Worm (Caenorhabditis elegans) whole organism, L4 larva: ENCODE data around the gene abts-2.

Experiments used
- F10B5.3 ChIP-seq: sonication (generic microtip); optimal IDR thresholded peaks from 2 replicates; lab custom pipeline; 2016; ENCODE audit warnings: mild to moderate bottlenecking, missing genetic modification characterization, missing compliant biosample characterization
- F26F4.8 ChIP-seq: fragments of 200-800 bp; sonication (Bioruptor generic); conservative IDR thresholded peaks from 2 replicates; pipeline ENCODE4 v1.3.6; 2022; ENCODE audit warnings: missing genetic modification characterization, missing compliant biosample characterization
- T20F7.1 ChIP-seq: fragments of 200-800 bp; sonication (Bioruptor generic); optimal IDR thresholded peaks from 2 replicates; lab custom pipeline; 2018; ENCODE audit warnings: mild to moderate bottlenecking, missing genetic modification characterization, missing compliant biosample characterization
- ZK337.2 ChIP-seq: fragments of 200-800 bp; sonication (Bioruptor generic); IDR thresholded peaks from 2 replicates; pipeline ENCODE4 v1.3.6; 2022; ENCODE audit warnings: missing genetic modification reagents, missing genetic modification characterization, missing compliant biosample characterization
- ZK546.5 ChIP-seq, 2 experiments: sonication (generic microtip); optimal IDR thresholded peaks; 2 replicates each; lab custom pipeline; 2017; ENCODE audit warnings: missing biosample characterization in 2 of 2, missing genetic modification characterization in 2 of 2
- aha-1 ChIP-seq: fragments of 150-350 bp; peaks from one replicate; lab custom pipeline; 2014; ENCODE audit warnings: missing biosample characterization, missing genetic modification characterization
- ama-1 ChIP-seq: fragments of 150-350 bp; optimal IDR thresholded peaks from 2 replicates; lab custom pipeline; 2014; ENCODE audit warnings: inconsistent platforms, mixed read lengths
- attf-4 ChIP-seq: sonication (generic microtip); optimal IDR thresholded peaks from 3 replicates; lab custom pipeline; 2017; ENCODE audit warnings: missing biosample characterization, missing genetic modification characterization
- ceh-32 ChIP-seq: sonication (generic microtip); optimal IDR thresholded peaks from 2 replicates; lab custom pipeline; 2016; ENCODE audit warnings: mild to moderate bottlenecking, missing genetic modification characterization, missing compliant biosample characterization; ENCODE audit not compliant: poor library complexity
- ceh-44 ChIP-seq: fragments of 200-800 bp; sonication (Bioruptor generic); IDR thresholded peaks from 2 replicates; pipeline ENCODE4 v1.3.6; 2022; ENCODE audit warnings: missing genetic modification reagents, missing genetic modification characterization, missing compliant biosample characterization
- ceh-82 ChIP-seq: sonication (generic microtip); optimal IDR thresholded peaks from 2 replicates; lab custom pipeline; 2017; ENCODE audit warnings: missing biosample characterization, missing genetic modification characterization
- cey-2 ChIP-seq: sonication (generic microtip); optimal IDR thresholded peaks from 3 replicates; lab custom pipeline; 2017; ENCODE audit warnings: missing genetic modification characterization, mild to moderate bottlenecking, missing compliant biosample characterization, antibody characterized with exemption, borderline replicate concordance; ENCODE audit not compliant: insufficient read depth
- daf-12 ChIP-seq: fragments of 150-350 bp; optimal IDR thresholded peaks from 2 replicates; lab custom pipeline; 2014; ENCODE audit warnings: missing biosample characterization, missing genetic modification reagents, missing genetic modification characterization
- daf-16 ChIP-seq, 3 experiments: sonication (generic microtip); optimal IDR thresholded peaks; 2 replicates each; lab custom pipeline; 2016 to 2017; ENCODE audit warnings: missing genetic modification characterization in 3 of 3, missing genetic modification reagents in 3 of 3, mild to moderate bottlenecking in 2 of 3, missing compliant biosample characterization in 2 of 3, missing biosample characterization in 1 of 3, moderate library complexity in 1 of 3
- daf-8 ChIP-seq: fragments of 200-800 bp; sonication (Bioruptor generic); IDR thresholded peaks from 2 replicates; pipeline ENCODE4 v1.3.6; 2022; ENCODE audit warnings: missing genetic modification characterization, missing compliant biosample characterization
- duxl-1 ChIP-seq: sonication (generic microtip); optimal IDR thresholded peaks from 2 replicates; lab custom pipeline; 2016; ENCODE audit warnings: mild to moderate bottlenecking, missing genetic modification characterization, moderate library complexity, missing compliant biosample characterization; ENCODE audit not compliant: poor library complexity
- dve-1 ChIP-seq: sonication (generic microtip); optimal IDR thresholded peaks from 2 replicates; lab custom pipeline; 2017; ENCODE audit warnings: antibody characterized with exemption, mild to moderate bottlenecking, missing genetic modification characterization, missing compliant biosample characterization; ENCODE audit not compliant: insufficient read depth
- fkh-10 ChIP-seq: fragments of 150-350 bp; optimal IDR thresholded peaks from 2 replicates; lab custom pipeline; 2014; ENCODE audit warnings: missing biosample characterization, missing genetic modification reagents, missing genetic modification characterization
- hmg-1.1 ChIP-seq: fragments of 200-800 bp; sonication (Bioruptor generic); IDR thresholded peaks from 2 replicates; pipeline ENCODE4 v1.3.6; 2022; ENCODE audit warnings: missing genetic modification reagents, missing genetic modification characterization, missing compliant biosample characterization
- jun-1 ChIP-seq: fragments of 150-350 bp; optimal IDR thresholded peaks from 2 replicates; lab custom pipeline; 2014; ENCODE audit warnings: missing biosample characterization, missing genetic modification reagents, missing genetic modification characterization
- lin-1 ChIP-seq: fragments of 200-800 bp; sonication (Bioruptor generic); IDR thresholded peaks from 2 replicates; pipeline ENCODE4 v1.3.6; 2022; ENCODE audit warnings: missing genetic modification reagents, missing genetic modification characterization, missing compliant biosample characterization
- lin-13 ChIP-seq: fragments of 150-350 bp; optimal IDR thresholded peaks from 2 replicates; lab custom pipeline; 2014; ENCODE audit warnings: missing biosample characterization, missing genetic modification reagents, missing genetic modification characterization
- lin-15B ChIP-seq: fragments of 150-350 bp; sonication (generic microtip); optimal IDR thresholded peaks from 3 replicates; lab custom pipeline; 2014; ENCODE audit warnings: missing biosample characterization, missing genetic modification characterization
- lin-38 ChIP-seq: fragments of 200-800 bp; sonication (Bioruptor generic); IDR thresholded peaks from 2 replicates; pipeline ENCODE4 v1.3.6; 2022; ENCODE audit warnings: missing genetic modification reagents, missing genetic modification characterization, missing compliant biosample characterization
- lsy-2 ChIP-seq, 2 experiments: fragments of 150-350 bp in 1 of 2; sonication (generic microtip) in 1 of 2; optimal IDR thresholded peaks; 2 replicates each; lab custom pipeline; 2014 to 2017; ENCODE audit warnings: missing biosample characterization in 2 of 2, missing genetic modification characterization in 2 of 2
- mep-1 ChIP-seq: fragments of 150-350 bp; sonication (generic microtip); optimal IDR thresholded peaks from 3 replicates; lab custom pipeline; 2014; ENCODE audit warnings: missing biosample characterization, missing genetic modification characterization
- mxl-2 ChIP-seq: fragments of 200-800 bp; sonication (Bioruptor generic); conservative IDR thresholded peaks from 2 replicates; pipeline ENCODE4 v1.3.6; 2022; ENCODE audit warnings: missing genetic modification reagents, missing genetic modification characterization, missing compliant biosample characterization
- nhr-111 ChIP-seq: fragments of 200-800 bp; sonication (Bioruptor generic); optimal IDR thresholded peaks from 2 replicates; lab custom pipeline; 2018; ENCODE audit warnings: mild to moderate bottlenecking, missing genetic modification characterization, missing compliant biosample characterization
- nhr-25 ChIP-seq: sonication (generic microtip); optimal IDR thresholded peaks from 2 replicates; lab custom pipeline; 2017; ENCODE audit warnings: missing genetic modification characterization, mild to moderate bottlenecking, missing compliant biosample characterization, antibody characterized with exemption, moderate library complexity, borderline replicate concordance; ENCODE audit not compliant: insufficient read depth
- nhr-41 ChIP-seq: fragments of 200-800 bp; sonication (Bioruptor generic); IDR thresholded peaks from 2 replicates; pipeline ENCODE4 v1.3.6; 2022; ENCODE audit warnings: missing genetic modification reagents, missing genetic modification characterization, missing compliant biosample characterization
- nhr-48 ChIP-seq: sonication (generic microtip); optimal IDR thresholded peaks from 2 replicates; lab custom pipeline; 2016; ENCODE audit warnings: mild to moderate bottlenecking, missing genetic modification characterization, missing compliant biosample characterization
- nhr-6 ChIP-seq: fragments of 150-350 bp; optimal IDR thresholded peaks from 2 replicates; lab custom pipeline; 2014; ENCODE audit warnings: missing biosample characterization, missing genetic modification characterization
- nhr-76 ChIP-seq: fragments of 150-350 bp; optimal IDR thresholded peaks from 2 replicates; lab custom pipeline; 2014; ENCODE audit warnings: missing biosample characterization, missing genetic modification characterization
- saeg-2 ChIP-seq: fragments of 200-800 bp; sonication (Bioruptor generic); IDR thresholded peaks from 2 replicates; pipeline ENCODE4 v1.3.6; 2022; ENCODE audit warnings: missing genetic modification reagents, missing genetic modification characterization, missing compliant biosample characterization
- skn-1 ChIP-seq: fragments of 150-350 bp; optimal IDR thresholded peaks from 2 replicates; lab custom pipeline; 2014; ENCODE audit warnings: missing biosample characterization, missing genetic modification characterization
- snpc-4 ChIP-seq: fragments of 150-350 bp; optimal IDR thresholded peaks from 2 replicates; lab custom pipeline; 2014; ENCODE audit warnings: missing biosample characterization, missing genetic modification characterization
- spr-3 ChIP-seq: fragments of 200-800 bp; sonication (Bioruptor generic); optimal IDR thresholded peaks from 2 replicates; lab custom pipeline; 2018; ENCODE audit warnings: mild to moderate bottlenecking, missing genetic modification characterization, missing compliant biosample characterization
- tag-97 ChIP-seq: fragments of 200-800 bp; sonication (Bioruptor generic); IDR thresholded peaks from 2 replicates; pipeline ENCODE4 v1.3.6; 2022; ENCODE audit warnings: missing genetic modification characterization, missing compliant biosample characterization
- unc-62 ChIP-seq, 3 experiments: fragments of 150-350 bp in 1 of 3; sonication (generic microtip); optimal IDR thresholded peaks in 2 of 3; peaks in 1 of 3; 1 replicate in 1 of 3; 2 replicates in 2 of 3; lab custom pipeline; 2014 to 2017; ENCODE audit warnings: missing biosample characterization in 3 of 3, missing genetic modification characterization in 3 of 3, missing genetic modification reagents in 3 of 3, missing genotype in 1 of 3
- zfp-3 ChIP-seq: fragments of 200-800 bp; sonication (Bioruptor generic); conservative IDR thresholded peaks from 2 replicates; pipeline ENCODE4 v1.3.6; 2022; ENCODE audit warnings: missing genetic modification reagents, missing genetic modification characterization, missing compliant biosample characterization

Gene abts-2

DNA sequence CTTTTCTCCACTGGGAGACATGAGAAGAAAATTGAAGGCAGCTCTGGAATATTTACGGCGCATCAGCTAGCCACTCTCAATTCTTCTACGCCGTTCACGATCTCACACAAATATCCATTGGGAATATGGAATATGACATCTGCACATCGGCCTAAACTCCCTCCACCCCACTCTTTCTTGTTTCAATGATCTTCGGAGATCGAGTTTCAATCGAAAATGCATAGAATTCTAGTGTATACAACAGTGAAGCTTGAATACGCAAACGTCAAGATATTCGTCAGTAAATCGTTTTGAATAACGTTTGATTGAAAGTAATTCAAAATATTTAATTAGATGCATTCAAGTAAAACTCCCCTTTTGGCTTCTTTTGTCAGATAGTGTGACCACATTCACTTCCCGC lies 33.7 kb upstream of the abts-2 start:
- TF ChIP-seq ceh-44 (GFP tag; lab: Robert Waterston, UW) (no peak), nhr-6 (tag; lab: Kevin White, UChicago) (no peak), spr-3 (GFP tag; lab: Kevin White, UChicago) (no peak), lin-1 (GFP tag; lab: Robert Waterston, UW) (no peak), snpc-4 (no peak), ZK546.5 (tag; optimal IDR thresholded peaks at IDR 0.05; lab: Kevin White, UChicago) (no peak), attf-4 (tag; lab: Kevin White, UChicago) (no peak), T20F7.1 (GFP tag; lab: Kevin White, UChicago) (no peak), daf-8 (no peak), aha-1 (tag; lab: Kevin White, UChicago) (peak; percentile 85), daf-12 (tag; lab: Kevin White, UChicago) (no peak), tag-97 (GFP tag; lab: Robert Waterston, UW) (peak; percentile 83; the same call in 1 of the 2 replicates), nhr-111 (GFP tag; lab: Kevin White, UChicago) (no peak), jun-1 (no peak), ceh-32 (no peak), F10B5.3 (no peak), lin-38 (GFP tag; lab: Robert Waterston, UW) (no peak), daf-16 (GFP tag; optimal IDR thresholded peaks at IDR 0.05; lab: Kevin White, UChicago) (no peak), daf-16 (tag; optimal IDR thresholded peaks at IDR 0.05; lab: Kevin White, UChicago) (no peak), nhr-76 (tag; lab: Kevin White, UChicago) (no peak), hmg-1.1 (no peak), unc-62 (GFP tag; optimal IDR thresholded peaks at IDR 0.05 in 1 of 2; lab: Kevin White, UChicago) (peak in 1 of 2 experiments; percentile 74), unc-62 (tag; optimal IDR thresholded peaks at IDR 0.05; lab: Kevin White, UChicago) (no peak), nhr-25 (tag; lab: Kevin White, UChicago) (no peak), ZK337.2 (GFP tag; lab: Robert Waterston, UW) (no peak)

- TF ChIP-seq aha-1 (tag; lab: Kevin White, UChicago), result peak; percentile 35
- no peak for TF ChIP-seq lin-15B
- peak in 1 of 2 experiments; percentile 65 for TF ChIP-seq unc-62 (GFP tag; optimal IDR thresholded peaks at IDR 0.05 in 1 of 2; lab: Kevin White, UChicago)
- no peak for TF ChIP-seq unc-62 (tag; optimal IDR thresholded peaks at IDR 0.05; lab: Kevin White, UChicago)
- TF ChIP-seq skn-1, result no peak
- TF ChIP-seq daf-16 (GFP tag; optimal IDR thresholded peaks at IDR 0.05; lab: Kevin White, UChicago), result no peak
- TF ChIP-seq daf-16 (tag; optimal IDR thresholded peaks at IDR 0.05; lab: Kevin White, UChicago), result no peak
- TF ChIP-seq daf-12 (tag; lab: Kevin White, UChicago), result no peak
- TF ChIP-seq snpc-4, result no peak
- no peak for TF ChIP-seq ama-1 (lab: Kevin White, UChicago)
- TF ChIP-seq fkh-10 (GFP tag; lab: Kevin White, UChicago), result peak; percentile 15
- TF ChIP-seq nhr-48 (tag; lab: Kevin White, UChicago), result no peak
- no peak for TF ChIP-seq duxl-1 (tag; lab: Kevin White, UChicago)
- TF ChIP-seq saeg-2 (GFP tag; lab: Robert Waterston, UW), result no peak
- no peak for TF ChIP-seq attf-4 (tag; lab: Kevin White, UChicago)
- TF ChIP-seq tag-97 (GFP tag; lab: Robert Waterston, UW), result no peak
- no peak for TF ChIP-seq ceh-82 (tag; lab: Kevin White, UChicago)
- TF ChIP-seq mxl-2 (GFP tag; lab: Robert Waterston, UW), result no peak
- TF ChIP-seq lin-38 (GFP tag; lab: Robert Waterston, UW), result no peak
- peak in 1 of 2 experiments; percentile 6 for TF ChIP-seq lsy-2 (tag; optimal IDR thresholded peaks at IDR 0.05; lab: Kevin White, UChicago)
- TF ChIP-seq nhr-41 (GFP tag; lab: Robert Waterston, UW), result no peak
- TF ChIP-seq nhr-111 (GFP tag; lab: Kevin White, UChicago), result no peak
- TF ChIP-seq nhr-6 (tag; lab: Kevin White, UChicago), result no peak
- TF ChIP-seq F26F4.8 (GFP tag; lab: Robert Waterston, UW), result no peak
- TF ChIP-seq mep-1 (tag; lab: Kevin White, UChicago), result no peak
- TF ChIP-seq cey-2 (tag; lab: Kevin White, UChicago), result no peak
- TF ChIP-seq lin-13 (GFP tag; lab: Kevin White, UChicago), result no peak
- no peak for TF ChIP-seq zfp-3 (GFP tag; lab: Robert Waterston, UW)
- TF ChIP-seq dve-1 (tag; lab: Kevin White, UChicago), result no peak
Measured at ce11 chrX:11552879-11553278, 32.6 kb upstream of the abts-2 start.
